Worm (Caenorhabditis elegans) whole organism, L4 larva: ENCODE data around the gene C44E12.1.

Experiments
- F49E8.2 ChIP-seq: sonication (generic microtip); optimal IDR thresholded peaks from 2 replicates; lab custom pipeline; 2016; ENCODE audit warnings: missing compliant biosample characterization, mild to moderate bottlenecking, missing genetic modification characterization, borderline replicate concordance
- aha-1 ChIP-seq: fragments of 150-350 bp; peaks from one replicate; lab custom pipeline; 2014; ENCODE audit warnings: missing biosample characterization, missing genetic modification characterization
- arid-1 ChIP-seq: fragments of 200-800 bp; sonication (Bioruptor generic); conservative IDR thresholded peaks from 2 replicates; pipeline ENCODE4 v1.3.6; 2022; ENCODE audit warnings: missing genetic modification reagents, missing genetic modification characterization, missing compliant biosample characterization
- fkh-10 ChIP-seq: fragments of 150-350 bp; optimal IDR thresholded peaks from 2 replicates; lab custom pipeline; 2014; ENCODE audit warnings: missing biosample characterization, missing genetic modification reagents, missing genetic modification characterization
- fos-1 ChIP-seq: fragments of 150-350 bp; optimal IDR thresholded peaks from 2 replicates; lab custom pipeline; 2014; ENCODE audit warnings: missing biosample characterization, missing genetic modification characterization
- hlh-30 ChIP-seq: sonication (generic microtip); optimal IDR thresholded peaks from 2 replicates; lab custom pipeline; 2017; ENCODE audit warnings: antibody characterized with exemption, mild to moderate bottlenecking, missing genetic modification characterization, missing compliant biosample characterization; ENCODE audit not compliant: insufficient read depth
- jun-1 ChIP-seq: fragments of 150-350 bp; optimal IDR thresholded peaks from 2 replicates; lab custom pipeline; 2014; ENCODE audit warnings: missing biosample characterization, missing genetic modification reagents, missing genetic modification characterization
- mdl-1 ChIP-seq, 2 experiments: fragments of 150-350 bp in 1 of 2; sonication (generic microtip) in 1 of 2; optimal IDR thresholded peaks; 2 replicates each; lab custom pipeline; 2014 to 2017; ENCODE audit warnings: missing biosample characterization in 2 of 2, missing genetic modification characterization in 2 of 2
- mep-1 ChIP-seq: fragments of 150-350 bp; sonication (generic microtip); optimal IDR thresholded peaks from 3 replicates; lab custom pipeline; 2014; ENCODE audit warnings: missing biosample characterization, missing genetic modification characterization
- pha-4 ChIP-seq, 2 experiments: fragments of 150-350 bp in 1 of 2; fragments of 200-800 bp in 1 of 2; sonication (Bioruptor generic) in 1 of 2; IDR thresholded peaks in 1 of 2; optimal IDR thresholded peaks in 1 of 2; 2 replicates each; pipeline versions ENCODE4 v1.3.6 to Lab custom; 2014 to 2022; ENCODE audit warnings: missing genetic modification characterization in 2 of 2, missing genetic modification reagents in 2 of 2, missing biosample characterization in 1 of 2, missing compliant biosample characterization in 1 of 2
- sdz-12 ChIP-seq: fragments of 200-800 bp; sonication (Bioruptor generic); optimal IDR thresholded peaks from 2 replicates; lab custom pipeline; 2018; ENCODE audit warnings: mild to moderate bottlenecking, missing genetic modification characterization, missing compliant biosample characterization

DNA sequence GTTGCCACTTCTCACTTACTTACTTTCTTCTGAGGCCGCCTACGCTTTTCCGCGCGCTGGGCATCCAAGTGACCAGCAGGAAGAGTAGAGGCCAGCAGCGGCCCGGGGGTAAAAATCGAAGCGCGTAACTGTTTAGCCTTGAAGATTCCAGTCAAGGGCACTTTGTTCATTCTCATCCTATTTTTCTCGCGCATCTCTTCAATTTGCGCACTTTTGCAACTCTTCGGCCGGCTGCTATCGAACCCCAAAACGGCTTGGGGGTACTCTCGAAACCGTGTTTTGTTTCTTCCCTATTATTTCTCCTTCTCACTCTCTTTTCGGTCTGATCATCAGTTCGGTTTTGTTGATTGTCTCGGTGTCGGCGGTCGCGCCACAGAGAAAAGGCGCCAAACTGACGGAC, 10.1 kb upstream of the C44E12.1 start:
- TF ChIP-seq hlh-30, result no peak
- TF ChIP-seq fos-1 (tag; lab: Kevin White, UChicago), result no peak
- TF ChIP-seq mep-1 (tag; lab: Kevin White, UChicago), result no peak
- no peak for TF ChIP-seq arid-1
- no peak for TF ChIP-seq F49E8.2
- TF ChIP-seq fkh-10 (GFP tag; lab: Kevin White, UChicago), result no peak
- no peak for TF ChIP-seq sdz-12 (GFP tag; lab: Kevin White, UChicago)
- TF ChIP-seq mdl-1 (tag; optimal IDR thresholded peaks at IDR 0.05; lab: Kevin White, UChicago), result no peak
- TF ChIP-seq pha-4 (GFP tag; IDR thresholded peaks at IDR 0.05; lab: Robert Waterston, UW), result no peak
- no peak for TF ChIP-seq pha-4 (tag; optimal IDR thresholded peaks at IDR 0.05; lab: Kevin White, UChicago)
- TF ChIP-seq jun-1, result no peak
- peak; percentile 91 for TF ChIP-seq aha-1
